Worm (Caenorhabditis elegans) whole organism, L4 larva: ENCODE measurements around the gene ran-1.

Source experiments
- F10B5.3 ChIP-seq: sonication (generic microtip); optimal IDR thresholded peaks from 2 replicates; lab custom pipeline; 2016; ENCODE audit warnings: mild to moderate bottlenecking, missing genetic modification characterization, missing compliant biosample characterization
- F26F4.8 ChIP-seq: fragments of 200-800 bp; sonication (Bioruptor generic); conservative IDR thresholded peaks from 2 replicates; pipeline ENCODE4 v1.3.6; 2022; ENCODE audit warnings: missing genetic modification characterization, missing compliant biosample characterization
- F44E2.7 ChIP-seq: fragments of 200-800 bp; sonication (Bioruptor generic); IDR thresholded peaks from 2 replicates; pipeline ENCODE4 v2.1.2; 2022; ENCODE audit warnings: missing genetic modification characterization, missing compliant biosample characterization
- F49E8.2 ChIP-seq: sonication (generic microtip); optimal IDR thresholded peaks from 2 replicates; lab custom pipeline; 2016; ENCODE audit warnings: missing compliant biosample characterization, mild to moderate bottlenecking, missing genetic modification characterization, borderline replicate concordance
- R02D3.7 ChIP-seq: fragments of 150-350 bp; sonication (generic microtip); optimal IDR thresholded peaks from 3 replicates; lab custom pipeline; 2014; ENCODE audit warnings: missing biosample characterization, missing genetic modification characterization
- Y105C5A.15 ChIP-seq: fragments of 200-800 bp; sonication (Bioruptor generic); IDR thresholded peaks from 2 replicates; pipeline ENCODE4 v1.3.6; 2022; ENCODE audit warnings: missing genetic modification characterization, missing compliant biosample characterization
- ZK546.5 ChIP-seq, 2 experiments: sonication (generic microtip); optimal IDR thresholded peaks; 2 replicates each; lab custom pipeline; 2017; ENCODE audit warnings: missing biosample characterization in 2 of 2, missing genetic modification characterization in 2 of 2
- aly-2 ChIP-seq: sonication (generic microtip); optimal IDR thresholded peaks from 2 replicates; lab custom pipeline; 2018; ENCODE audit warnings: missing biosample characterization, missing genetic modification characterization
- ama-1 ChIP-seq: fragments of 150-350 bp; optimal IDR thresholded peaks from 2 replicates; lab custom pipeline; 2014; ENCODE audit warnings: inconsistent platforms, mixed read lengths
- ceh-32 ChIP-seq: sonication (generic microtip); optimal IDR thresholded peaks from 2 replicates; lab custom pipeline; 2016; ENCODE audit warnings: mild to moderate bottlenecking, missing genetic modification characterization, missing compliant biosample characterization; ENCODE audit not compliant: poor library complexity
- ceh-82 ChIP-seq: sonication (generic microtip); optimal IDR thresholded peaks from 2 replicates; lab custom pipeline; 2017; ENCODE audit warnings: missing biosample characterization, missing genetic modification characterization
- ces-1 ChIP-seq: fragments of 150-350 bp; sonication (generic microtip); optimal IDR thresholded peaks from 4 replicates; lab custom pipeline; 2014; ENCODE audit warnings: missing biosample characterization, missing genetic modification reagents, missing genetic modification characterization
- cey-2 ChIP-seq: sonication (generic microtip); optimal IDR thresholded peaks from 3 replicates; lab custom pipeline; 2017; ENCODE audit warnings: missing genetic modification characterization, mild to moderate bottlenecking, missing compliant biosample characterization, antibody characterized with exemption, borderline replicate concordance; ENCODE audit not compliant: insufficient read depth
- ctbp-1 ChIP-seq: fragments of 200-800 bp; sonication (Bioruptor generic); IDR thresholded peaks from 2 replicates; pipeline ENCODE4 v1.3.6; 2022; ENCODE audit warnings: missing genetic modification reagents, missing genetic modification characterization, missing compliant biosample characterization
- daf-8 ChIP-seq: fragments of 200-800 bp; sonication (Bioruptor generic); IDR thresholded peaks from 2 replicates; pipeline ENCODE4 v1.3.6; 2022; ENCODE audit warnings: missing genetic modification characterization, missing compliant biosample characterization
- dmd-6 ChIP-seq: fragments of 200-800 bp; sonication (Bioruptor generic); IDR thresholded peaks from 2 replicates; pipeline ENCODE4 v1.3.6; 2022; ENCODE audit warnings: missing genetic modification reagents, missing genetic modification characterization, missing compliant biosample characterization
- dpl-1 ChIP-seq: fragments of 150-350 bp; optimal IDR thresholded peaks from 2 replicates; lab custom pipeline; 2014; ENCODE audit warnings: missing biosample characterization, missing genetic modification reagents, missing genetic modification characterization
- dve-1 ChIP-seq: sonication (generic microtip); optimal IDR thresholded peaks from 2 replicates; lab custom pipeline; 2017; ENCODE audit warnings: antibody characterized with exemption, mild to moderate bottlenecking, missing genetic modification characterization, missing compliant biosample characterization; ENCODE audit not compliant: insufficient read depth
- egl-43 ChIP-seq: fragments of 200-800 bp; sonication (Bioruptor generic); IDR thresholded peaks from 2 replicates; pipeline ENCODE4 v1.3.6; 2022; ENCODE audit warnings: missing genetic modification reagents, missing genetic modification characterization, missing compliant biosample characterization
- gei-8 ChIP-seq: fragments of 200-800 bp; sonication (Bioruptor generic); optimal IDR thresholded peaks from 2 replicates; lab custom pipeline; 2018; ENCODE audit warnings: mild to moderate bottlenecking, missing genetic modification characterization, missing compliant biosample characterization
- hif-1 ChIP-seq, 2 experiments: sonication (generic microtip); optimal IDR thresholded peaks; 2 replicates each; lab custom pipeline; 2016 to 2017; ENCODE audit warnings: missing compliant biosample characterization in 2 of 2, missing genetic modification characterization in 2 of 2, missing genetic modification reagents in 2 of 2, missing genotype in 2 of 2, mild to moderate bottlenecking in 1 of 2
- lim-7 ChIP-seq: fragments of 200-800 bp; sonication (Bioruptor generic); IDR thresholded peaks from 2 replicates; pipeline ENCODE4 v1.3.6; 2022; ENCODE audit warnings: missing genetic modification characterization, missing compliant biosample characterization
- lin-1 ChIP-seq: fragments of 200-800 bp; sonication (Bioruptor generic); IDR thresholded peaks from 2 replicates; pipeline ENCODE4 v1.3.6; 2022; ENCODE audit warnings: missing genetic modification reagents, missing genetic modification characterization, missing compliant biosample characterization
- lin-13 ChIP-seq: fragments of 150-350 bp; optimal IDR thresholded peaks from 2 replicates; lab custom pipeline; 2014; ENCODE audit warnings: missing biosample characterization, missing genetic modification reagents, missing genetic modification characterization
- lsy-2 ChIP-seq, 2 experiments: fragments of 150-350 bp in 1 of 2; sonication (generic microtip) in 1 of 2; optimal IDR thresholded peaks; 2 replicates each; lab custom pipeline; 2014 to 2017; ENCODE audit warnings: missing biosample characterization in 2 of 2, missing genetic modification characterization in 2 of 2
- madf-9 ChIP-seq: fragments of 200-800 bp; sonication (Bioruptor generic); conservative IDR thresholded peaks from 2 replicates; pipeline ENCODE4 v1.3.6; 2022; ENCODE audit warnings: missing genetic modification reagents, missing genetic modification characterization, missing compliant biosample characterization
- mdl-1 ChIP-seq, 2 experiments: fragments of 150-350 bp in 1 of 2; sonication (generic microtip) in 1 of 2; optimal IDR thresholded peaks; 2 replicates each; lab custom pipeline; 2014 to 2017; ENCODE audit warnings: missing biosample characterization in 2 of 2, missing genetic modification characterization in 2 of 2
- mes-2 ChIP-seq: sonication (generic microtip); optimal IDR thresholded peaks from 2 replicates; lab custom pipeline; 2016; ENCODE audit warnings: missing genotype, mild to moderate bottlenecking, missing genetic modification characterization, missing compliant biosample characterization; ENCODE audit not compliant: poor library complexity, severe bottlenecking
- nhr-102 ChIP-seq: sonication (generic microtip); optimal IDR thresholded peaks from 2 replicates; lab custom pipeline; 2016; ENCODE audit warnings: mild to moderate bottlenecking, missing genetic modification characterization, moderate library complexity, missing compliant biosample characterization
- nhr-11 ChIP-seq: fragments of 150-350 bp; optimal IDR thresholded peaks from 2 replicates; lab custom pipeline; 2014; ENCODE audit warnings: missing biosample characterization, missing genetic modification characterization
- nhr-237 ChIP-seq: sonication (generic microtip); optimal IDR thresholded peaks from 2 replicates; lab custom pipeline; 2017; ENCODE audit warnings: missing biosample characterization, missing genetic modification characterization
- nhr-25 ChIP-seq: sonication (generic microtip); optimal IDR thresholded peaks from 2 replicates; lab custom pipeline; 2017; ENCODE audit warnings: missing genetic modification characterization, mild to moderate bottlenecking, missing compliant biosample characterization, antibody characterized with exemption, moderate library complexity, borderline replicate concordance; ENCODE audit not compliant: insufficient read depth
- nhr-42 ChIP-seq: fragments of 200-800 bp; sonication (Bioruptor generic); IDR thresholded peaks from 2 replicates; pipeline ENCODE4 v1.3.6; 2022; ENCODE audit warnings: missing genetic modification characterization, missing compliant biosample characterization
- nhr-48 ChIP-seq: sonication (generic microtip); optimal IDR thresholded peaks from 2 replicates; lab custom pipeline; 2016; ENCODE audit warnings: mild to moderate bottlenecking, missing genetic modification characterization, missing compliant biosample characterization
- pha-4 ChIP-seq, 2 experiments: fragments of 150-350 bp in 1 of 2; fragments of 200-800 bp in 1 of 2; sonication (Bioruptor generic) in 1 of 2; IDR thresholded peaks in 1 of 2; optimal IDR thresholded peaks in 1 of 2; 2 replicates each; pipeline versions ENCODE4 v1.3.6 to Lab custom; 2014 to 2022; ENCODE audit warnings: missing genetic modification characterization in 2 of 2, missing genetic modification reagents in 2 of 2, missing biosample characterization in 1 of 2, missing compliant biosample characterization in 1 of 2
- php-3 ChIP-seq: fragments of 200-800 bp; sonication (Bioruptor generic); IDR thresholded peaks from 2 replicates; pipeline ENCODE4 v1.3.6; 2022; ENCODE audit warnings: missing genetic modification reagents, missing genetic modification characterization, missing compliant biosample characterization
- saeg-2 ChIP-seq: fragments of 200-800 bp; sonication (Bioruptor generic); IDR thresholded peaks from 2 replicates; pipeline ENCODE4 v1.3.6; 2022; ENCODE audit warnings: missing genetic modification reagents, missing genetic modification characterization, missing compliant biosample characterization
- sdz-12 ChIP-seq: fragments of 200-800 bp; sonication (Bioruptor generic); optimal IDR thresholded peaks from 2 replicates; lab custom pipeline; 2018; ENCODE audit warnings: mild to moderate bottlenecking, missing genetic modification characterization, missing compliant biosample characterization
- skn-1 ChIP-seq: fragments of 150-350 bp; optimal IDR thresholded peaks from 2 replicates; lab custom pipeline; 2014; ENCODE audit warnings: missing biosample characterization, missing genetic modification characterization
- snpc-1.2 ChIP-seq: fragments of 200-800 bp; sonication (Bioruptor generic); IDR thresholded peaks from 2 replicates; pipeline ENCODE4 v1.3.6; 2022; ENCODE audit warnings: missing genetic modification reagents, missing genetic modification characterization, missing compliant biosample characterization
- snpc-4 ChIP-seq: fragments of 150-350 bp; optimal IDR thresholded peaks from 2 replicates; lab custom pipeline; 2014; ENCODE audit warnings: missing biosample characterization, missing genetic modification characterization
- spr-3 ChIP-seq: fragments of 200-800 bp; sonication (Bioruptor generic); optimal IDR thresholded peaks from 2 replicates; lab custom pipeline; 2018; ENCODE audit warnings: mild to moderate bottlenecking, missing genetic modification characterization, missing compliant biosample characterization
- tra-1 ChIP-seq: fragments of 200-800 bp; sonication (Bioruptor generic); IDR thresholded peaks from 2 replicates; pipeline ENCODE4 v1.3.6; 2022; ENCODE audit warnings: missing genetic modification reagents, missing genetic modification characterization, missing compliant biosample characterization
- unc-39 ChIP-seq: sonication (generic microtip); optimal IDR thresholded peaks from 2 replicates; lab custom pipeline; 2017; ENCODE audit warnings: missing biosample characterization, missing genetic modification characterization
- zfp-3 ChIP-seq: fragments of 200-800 bp; sonication (Bioruptor generic); conservative IDR thresholded peaks from 2 replicates; pipeline ENCODE4 v1.3.6; 2022; ENCODE audit warnings: missing genetic modification reagents, missing genetic modification characterization, missing compliant biosample characterization
- zip-2 ChIP-seq: fragments of 150-350 bp; optimal IDR thresholded peaks from 2 replicates; lab custom pipeline; 2014; ENCODE audit warnings: missing biosample characterization, missing genetic modification characterization
- ztf-11 ChIP-seq: fragments of 150-350 bp; optimal IDR thresholded peaks from 2 replicates; lab custom pipeline; 2014; ENCODE audit warnings: missing biosample characterization, missing genetic modification characterization
- ztf-7 ChIP-seq: fragments of 150-350 bp; optimal IDR thresholded peaks from 2 replicates; lab custom pipeline; 2014; ENCODE audit warnings: missing biosample characterization, missing genetic modification characterization

The ran-1 gene

DNA sequence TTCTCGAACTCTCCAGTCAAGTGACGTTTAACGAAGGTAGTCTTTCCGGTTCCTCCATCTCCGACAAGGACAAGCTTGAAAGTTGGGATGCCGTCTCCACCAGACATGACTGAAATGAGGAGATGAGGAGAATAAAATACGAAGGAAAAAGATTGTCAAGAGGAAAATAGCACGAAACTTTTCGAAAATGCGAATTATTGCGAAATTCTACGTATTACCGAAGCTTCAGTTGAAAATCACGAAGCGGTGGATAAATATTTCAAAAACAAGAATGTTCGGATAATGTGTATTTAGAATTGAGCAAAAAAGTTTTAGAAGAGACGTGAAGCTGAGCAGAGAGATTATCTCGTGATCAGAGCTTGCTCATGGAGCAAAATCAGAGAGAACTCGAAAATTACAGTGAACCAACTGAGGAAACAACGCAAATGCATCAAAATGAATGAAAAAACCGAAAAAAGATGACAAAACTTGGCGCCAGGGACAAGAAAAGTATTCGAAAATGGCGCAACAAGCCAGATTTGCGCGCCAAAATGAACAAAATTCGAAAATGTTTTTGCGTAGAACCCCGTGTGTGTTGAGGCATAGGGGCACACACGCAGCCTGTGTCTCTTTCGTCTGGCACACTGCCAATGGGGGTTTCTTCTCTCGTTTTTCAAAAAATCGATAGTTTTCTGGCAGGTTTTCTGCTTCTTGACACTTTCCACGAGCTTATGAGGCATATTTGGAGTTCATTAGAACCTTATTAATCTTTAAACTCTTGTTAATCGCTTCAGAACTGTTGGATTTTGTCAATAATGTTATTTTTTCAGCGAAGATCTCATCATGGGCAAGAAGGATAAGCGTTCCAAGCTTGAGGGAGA is at the start of gene ran-1, which contains the start of gene dkc-1 (continued):
- TF ChIP-seq ctbp-1 (GFP tag; lab: Robert Waterston, UW) (no peak), R02D3.7 (tag; lab: Kevin White, UChicago) (no peak), ces-1 (GFP tag; lab: Kevin White, UChicago) (no peak), unc-39 (no peak), madf-9 (0 out of 2 replicates have a peak, but pooled peaks have one; percentile 19), mes-2 (tag; lab: Kevin White, UChicago) (peak; percentile 84), tra-1 (no peak), pha-4 (GFP tag; IDR thresholded peaks at IDR 0.05; lab: Robert Waterston, UW) (no peak), pha-4 (tag; optimal IDR thresholded peaks at IDR 0.05; lab: Kevin White, UChicago) (peak; percentile 25), nhr-42 (GFP tag; lab: Robert Waterston, UW) (no peak), hif-1 (tag; optimal IDR thresholded peaks at IDR 0.05; lab: Kevin White, UChicago) (peak in 1 of 2 experiments; percentile 54), F44E2.7 (no peak), ceh-32 (no peak), ztf-11 (tag; lab: Kevin White, UChicago) (no peak), php-3 (no peak), F10B5.3 (tag; lab: Kevin White, UChicago) (no peak), dpl-1 (GFP tag; lab: Kevin White, UChicago) (peak; percentile 87), egl-43 (GFP tag; lab: Robert Waterston, UW) (no peak), zip-2 (tag; lab: Kevin White, UChicago) (no peak), ceh-82 (tag; lab: Kevin White, UChicago) (no peak), saeg-2 (GFP tag; lab: Robert Waterston, UW) (no peak), cey-2 (tag; lab: Kevin White, UChicago) (no peak), nhr-48 (peak; percentile 12), F26F4.8 (GFP tag; lab: Robert Waterston, UW) (no peak), dmd-6 (GFP tag; lab: Robert Waterston, UW) (peak; percentile 58), mdl-1 (tag; optimal IDR thresholded peaks at IDR 0.05; lab: Kevin White, UChicago) (peak in 1 of 2 experiments; percentile 45), sdz-12 (no peak), nhr-237 (tag; lab: Kevin White, UChicago) (no peak), gei-8 (GFP tag; lab: Kevin White, UChicago) (no peak), lsy-2 (tag; optimal IDR thresholded peaks at IDR 0.05; lab: Kevin White, UChicago) (peak in 1 of 2 experiments; percentile 85), ama-1 (peak; percentile 27), lin-13 (GFP tag; lab: Kevin White, UChicago) (peak; percentile 87), dve-1 (tag; lab: Kevin White, UChicago) (peak; percentile 79), daf-8 (no peak), ZK546.5 (tag; optimal IDR thresholded peaks at IDR 0.05; lab: Kevin White, UChicago) (no peak), spr-3 (no peak), lim-7 (no peak), nhr-11 (tag; lab: Kevin White, UChicago) (peak; percentile 68), ztf-7 (tag; lab: Kevin White, UChicago) (no peak), skn-1 (no peak), F49E8.2 (peak; percentile 44), aly-2 (tag; lab: Kevin White, UChicago) (no peak), lin-1 (GFP tag; lab: Robert Waterston, UW) (no peak), snpc-1.2 (no peak), snpc-4 (tag; lab: Kevin White, UChicago) (no peak), zfp-3 (GFP tag; lab: Robert Waterston, UW) (no peak), nhr-25 (tag; lab: Kevin White, UChicago) (peak; percentile 13), nhr-102 (peak; percentile 12), Y105C5A.15 (GFP tag; lab: Robert Waterston, UW) (no peak)
